Worm (Caenorhabditis elegans): Measurements from ENCODE around the gene Y58A7A.3.

DNA sequence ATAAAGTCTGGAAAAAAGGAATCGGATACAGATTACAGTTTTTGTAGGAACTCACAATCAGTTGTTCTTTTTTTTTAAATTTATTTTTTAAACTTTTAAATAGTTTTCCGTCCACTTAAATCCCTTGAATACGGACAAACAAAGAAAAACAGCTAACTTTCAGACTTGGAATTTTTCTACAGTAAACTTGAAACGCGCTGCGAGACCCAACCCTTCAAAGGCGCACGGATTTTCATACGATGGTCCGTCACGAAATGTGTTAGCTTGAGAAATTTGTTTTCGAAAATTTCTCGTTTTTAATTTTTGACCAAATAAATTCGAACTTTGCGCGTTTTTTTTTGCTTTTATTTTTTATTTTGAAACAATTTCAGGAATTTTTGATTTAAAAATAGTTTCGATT lies 34.1 kb downstream of the Y58A7A.3 start:
- TF ChIP-seq him-1 (tag; optimal IDR thresholded peaks at IDR 0.05) = no peak
- no peak for TF ChIP-seq W03F9.2 (tag; optimal IDR thresholded peaks at IDR 0.05)
